Fruit fly (Drosophila melanogaster): Measurements from ENCODE around the gene CG43291.

DNA sequence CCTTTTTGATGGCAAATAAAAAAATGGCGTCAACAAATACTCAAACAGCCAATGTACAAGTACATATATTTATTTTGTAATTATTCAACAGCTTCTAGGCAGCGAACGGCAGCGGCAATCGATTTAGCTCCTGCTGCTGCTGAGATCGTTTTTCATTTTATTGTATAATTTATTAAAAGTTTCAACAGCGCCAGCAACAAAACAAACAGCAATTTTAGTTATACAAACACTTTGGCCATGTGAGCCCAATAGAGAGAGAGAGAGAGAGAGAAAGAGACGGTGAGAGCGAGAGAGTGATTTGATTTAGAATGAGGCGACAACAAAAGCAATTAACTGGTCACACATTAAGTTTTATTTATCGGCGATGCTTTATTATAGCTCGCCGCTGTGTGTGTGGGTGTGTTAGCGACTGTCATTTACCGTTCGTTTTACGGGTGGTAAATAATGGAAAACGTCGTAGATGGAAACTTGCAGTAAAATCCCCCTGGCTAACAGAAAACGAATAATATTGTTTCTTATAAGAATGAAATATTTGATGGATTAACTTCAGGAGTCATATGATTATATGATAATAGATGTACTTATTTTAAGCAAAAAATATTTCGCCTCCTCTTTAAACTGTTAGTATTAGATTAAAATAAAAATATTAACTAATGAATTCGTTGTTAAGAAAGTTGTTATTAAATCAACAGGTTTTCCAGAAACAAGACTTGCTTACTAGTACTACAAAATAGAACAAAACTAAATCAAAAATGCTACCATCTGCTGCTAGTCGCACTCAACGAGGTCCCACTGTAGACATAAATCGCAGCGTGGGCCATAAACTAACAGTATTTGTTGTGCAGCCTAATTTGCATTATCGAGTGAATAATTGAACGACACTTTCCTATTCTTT lies 40.8 kb upstream of the CG43291 start:
- TF ChIP-seq ttk (optimal IDR thresholded peaks at IDR 0.05) (no peak), insv (optimal IDR thresholded peaks at IDR 0.05) (no peak), h (optimal IDR thresholded peaks at IDR 0.05) (no peak), psq (optimal IDR thresholded peaks at IDR 0.05) (no peak)

Measured in Kc167 (cell line).